Worm (Caenorhabditis elegans) whole organism, L2 larva: ENCODE data around the gene srsx-26.

ENCODE experiments used
- ama-1 ChIP-seq: fragments of 150-350 bp; optimal IDR thresholded peaks from 2 replicates; lab custom pipeline; 2018; ENCODE audit warnings: inconsistent platforms
- crh-2 ChIP-seq: sonication (generic microtip); optimal IDR thresholded peaks from 2 replicates; lab custom pipeline; 2017; ENCODE audit warnings: missing biosample characterization, missing genetic modification characterization
- elt-1 ChIP-seq: fragments of 150-350 bp; optimal IDR thresholded peaks from 2 replicates; lab custom pipeline; 2014; ENCODE audit warnings: missing biosample characterization, missing genetic modification characterization
- nhr-23 ChIP-seq: fragments of 150-350 bp; optimal IDR thresholded peaks from 2 replicates; lab custom pipeline; 2014; ENCODE audit warnings: missing biosample characterization, missing genetic modification reagents, missing genetic modification characterization
- sma-9 ChIP-seq, 2 experiments: fragments of 150-350 bp in 1 of 2; sonication (generic microtip) in 1 of 2; optimal IDR thresholded peaks; 2 replicates each; lab custom pipeline; 2014 to 2016; ENCODE audit warnings: missing genetic modification characterization in 2 of 2, mild to moderate bottlenecking in 1 of 2, missing biosample characterization in 1 of 2, missing compliant biosample characterization in 1 of 2, missing genetic modification reagents in 1 of 2, moderate library complexity in 1 of 2
- unc-39 ChIP-seq: fragments of 150-350 bp; optimal IDR thresholded peaks from 2 replicates; lab custom pipeline; 2014; ENCODE audit warnings: missing biosample characterization, missing genetic modification characterization
- ztf-1 ChIP-seq: fragments of 200-800 bp; sonication (Bioruptor generic); conservative IDR thresholded peaks from 2 replicates; pipeline ENCODE4 v1.3.6; 2022; ENCODE audit warnings: missing genetic modification characterization, missing compliant biosample characterization
- ztf-4 ChIP-seq: fragments of 150-350 bp; optimal IDR thresholded peaks from 2 replicates; lab custom pipeline; 2014; ENCODE audit warnings: missing biosample characterization, missing genetic modification characterization

DNA sequence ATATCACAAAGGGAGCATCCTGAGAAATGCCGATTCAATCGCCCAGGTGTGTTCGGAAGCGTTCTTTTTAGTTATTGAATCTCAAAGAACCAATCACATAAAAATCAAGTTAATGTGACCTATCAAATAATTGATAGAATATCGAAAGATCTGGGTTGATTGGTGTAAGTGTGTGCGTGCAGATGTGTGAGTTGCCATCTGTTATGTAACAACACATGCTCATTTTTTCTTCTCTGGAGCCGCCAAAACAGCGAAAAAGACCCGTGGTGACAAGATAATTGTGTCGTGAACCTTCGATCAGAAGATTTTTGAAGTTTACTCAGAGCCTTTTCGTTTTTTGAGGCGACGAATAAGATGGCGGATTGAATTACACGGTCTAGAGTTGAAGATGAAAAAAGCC is 1.7 kb upstream of the srsx-26 start:
- TF ChIP-seq crh-2 (tag; lab: Kevin White, UChicago) (no peak), unc-39 (no peak), elt-1 (tag; lab: Kevin White, UChicago) (no peak), sma-9 (GFP tag; optimal IDR thresholded peaks at IDR 0.05; lab: Kevin White, UChicago) (peak; percentile 40), sma-9 (tag; optimal IDR thresholded peaks at IDR 0.05; lab: Kevin White, UChicago) (no peak), nhr-23 (no peak), ztf-1 (GFP tag; lab: Robert Waterston, UW) (no peak), ztf-4 (tag; lab: Kevin White, UChicago) (no peak), ama-1 (lab: Kevin White, UChicago) (no peak)
